Fruit fly (Drosophila melanogaster) whole organism, embryonic: ENCODE results near the gene dlp.

ENCODE experiments used
- Atf3 ChIP-seq: fragments of 200-800 bp; sonication (Bioruptor generic); optimal IDR thresholded peaks from 3 replicates; lab custom pipeline; 2016; ENCODE audit warnings: missing biosample characterization, missing genetic modification characterization
- Blimp-1 ChIP-seq: fragments of 200-800 bp; sonication (Bioruptor generic); optimal IDR thresholded peaks from 3 replicates; lab custom pipeline; 2018; ENCODE audit warnings: missing biosample characterization, missing genetic modification characterization, mild to moderate bottlenecking, moderate library complexity, missing genetic modification reagents
- CG10959 ChIP-seq: fragments of 200-800 bp; sonication (Bioruptor generic); IDR thresholded peaks from 2 replicates; pipeline ENCODE4 v1.3.6; 2022; ENCODE audit warnings: missing biosample characterization, missing genetic modification characterization
- CG11398 ChIP-seq: fragments of 200-800 bp; sonication (Bioruptor generic); optimal IDR thresholded peaks from 2 replicates; lab custom pipeline; 2016; ENCODE audit warnings: missing biosample characterization, missing genetic modification characterization
- CG12071 ChIP-seq: fragments of 200-800 bp; sonication (Bioruptor generic); optimal IDR thresholded peaks from 3 replicates; lab custom pipeline; 2018; ENCODE audit warnings: missing biosample characterization, mild to moderate bottlenecking, missing genetic modification characterization
- CG12104 ChIP-seq: fragments of 200-800 bp; sonication (Bioruptor generic); optimal IDR thresholded peaks from 3 replicates; lab custom pipeline; 2016; ENCODE audit warnings: missing biosample characterization, missing genetic modification characterization
- CG12219 ChIP-seq: fragments of 200-800 bp; sonication (Bioruptor generic); optimal IDR thresholded peaks from 3 replicates; lab custom pipeline; 2018; ENCODE audit warnings: missing biosample characterization, mild to moderate bottlenecking, missing genetic modification characterization
- CG13775 ChIP-seq: fragments of 200-800 bp; sonication (Bioruptor generic); optimal IDR thresholded peaks from 3 replicates; lab custom pipeline; 2017; ENCODE audit warnings: missing biosample characterization, mild to moderate bottlenecking, missing genetic modification characterization
- CG16813 ChIP-seq: fragments of 200-800 bp; sonication (Bioruptor generic); IDR thresholded peaks from 3 replicates; pipeline ENCODE4 v1.3.6; 2022; ENCODE audit warnings: missing biosample characterization, missing genetic modification characterization; ENCODE audit not compliant: partially characterized antibody
- CG16863 ChIP-seq: fragments of 200-800 bp; sonication (Bioruptor generic); optimal IDR thresholded peaks from 3 replicates; lab custom pipeline; 2016; ENCODE audit warnings: missing biosample characterization, missing genetic modification characterization
- CG17568 ChIP-seq: fragments of 200-800 bp; sonication (Bioruptor generic); optimal IDR thresholded peaks from 2 replicates; lab custom pipeline; 2018; ENCODE audit warnings: missing biosample characterization, mild to moderate bottlenecking, missing genetic modification characterization, moderate library complexity
- CG1792 ChIP-seq: fragments of 200-800 bp; sonication (Bioruptor generic); optimal IDR thresholded peaks from 2 replicates; lab custom pipeline; 2016; ENCODE audit warnings: missing biosample characterization, missing genetic modification characterization
- CG2875 ChIP-seq: fragments of 200-800 bp; sonication (Bioruptor generic); optimal IDR thresholded peaks from 2 replicates; lab custom pipeline; 2017; ENCODE audit warnings: missing biosample characterization, mild to moderate bottlenecking, missing genetic modification characterization, missing genetic modification reagents
- CG30020 ChIP-seq: fragments of 200-800 bp; optimal IDR thresholded peaks from 2 replicates; lab custom pipeline; 2019; ENCODE audit warnings: missing biosample characterization, mild to moderate bottlenecking, missing genetic modification characterization, moderate library complexity
- CG30431 ChIP-seq: fragments of 200-800 bp; sonication (Bioruptor generic); optimal IDR thresholded peaks from 2 replicates; lab custom pipeline; 2017; ENCODE audit warnings: missing biosample characterization, missing genetic modification characterization
- CG3281 ChIP-seq: fragments of 200-800 bp; sonication (Bioruptor generic); optimal IDR thresholded peaks from 3 replicates; lab custom pipeline; 2017; ENCODE audit warnings: missing biosample characterization, mild to moderate bottlenecking, missing genetic modification characterization
- CG4360 ChIP-seq: fragments of 200-800 bp; sonication (Bioruptor generic); IDR thresholded peaks from 2 replicates; pipeline ENCODE4 v1.3.6; 2022; ENCODE audit warnings: missing biosample characterization, missing genetic modification characterization
- CG6654 ChIP-seq: fragments of 200-800 bp; sonication (Bioruptor generic); optimal IDR thresholded peaks from 2 replicates; lab custom pipeline; 2017; ENCODE audit warnings: missing biosample characterization, mild to moderate bottlenecking, missing genetic modification characterization
- CG8290 ChIP-seq, 3 experiments: fragments of 200-800 bp; sonication (Bioruptor generic); optimal IDR thresholded peaks; 2 replicates each; lab custom pipeline; 2016 to 2019; ENCODE audit warnings: missing biosample characterization in 3 of 3, missing genetic modification characterization in 3 of 3, mild to moderate bottlenecking in 2 of 3, moderate library complexity in 1 of 3
- CG9797 ChIP-seq: fragments of 200-800 bp; sonication (Bioruptor generic); optimal IDR thresholded peaks from 3 replicates; lab custom pipeline; 2018; ENCODE audit warnings: missing biosample characterization, mild to moderate bottlenecking, missing genetic modification characterization
- CG9932 ChIP-seq: fragments of 200-800 bp; sonication (Bioruptor generic); IDR thresholded peaks from 2 replicates; pipeline ENCODE4 v1.3.6; 2022; ENCODE audit warnings: missing biosample characterization, missing genetic modification characterization
- CHES-1-like ChIP-seq: fragments of 200-800 bp; sonication (Bioruptor generic); optimal IDR thresholded peaks from 2 replicates; lab custom pipeline; 2016; ENCODE audit warnings: missing biosample characterization, missing genetic modification characterization
- Camta ChIP-seq: fragments of 200-800 bp; sonication (Bioruptor generic); optimal IDR thresholded peaks from 2 replicates; lab custom pipeline; 2016; ENCODE audit warnings: missing biosample characterization, missing genetic modification characterization
- Eip74EF ChIP-seq, 2 experiments: fragments of 200-800 bp in 1 of 2; fragments of >200 bp in 1 of 2; sonication (Bioruptor generic) in 1 of 2; optimal IDR thresholded peaks; 2 replicates each; lab custom pipeline; 2017 to 2019; ENCODE audit warnings: missing biosample characterization in 2 of 2, missing genetic modification characterization in 2 of 2, mild to moderate bottlenecking in 1 of 2, moderate library complexity in 1 of 2
- GATAe ChIP-seq: fragments of 200-800 bp; sonication (Bioruptor generic); conservative IDR thresholded peaks from 2 replicates; pipeline ENCODE4 v1.3.6; 2022; ENCODE audit warnings: missing biosample characterization, missing genetic modification characterization
- Gug ChIP-seq: fragments of 200-800 bp; sonication (Bioruptor generic); IDR thresholded peaks from 4 replicates; pipeline ENCODE4 v1.3.6; 2022; ENCODE audit warnings: missing biosample characterization, missing genetic modification characterization
- H2.0 ChIP-seq: fragments of 200-800 bp; sonication (Bioruptor generic); IDR thresholded peaks from 2 replicates; pipeline ENCODE4 v1.3.6; 2022; ENCODE audit warnings: missing biosample characterization, missing genetic modification characterization
- Hey ChIP-seq: fragments of 200-800 bp; sonication (Bioruptor generic); optimal IDR thresholded peaks from 3 replicates; lab custom pipeline; 2018; ENCODE audit warnings: missing biosample characterization, mild to moderate bottlenecking, missing genetic modification characterization
- Lim3 ChIP-seq: fragments of 200-800 bp; sonication (Bioruptor generic); IDR thresholded peaks from 2 replicates; pipeline ENCODE4 v1.3.6; 2022; ENCODE audit warnings: missing biosample characterization, missing genetic modification characterization
- Mrtf ChIP-seq: fragments of 200-800 bp; sonication (Bioruptor generic); IDR thresholded peaks from 3 replicates; pipeline ENCODE4 v1.3.6; 2022; ENCODE audit warnings: missing biosample characterization, missing genetic modification characterization
- Sry-δ ChIP-seq: fragments of 200-800 bp; sonication (Bioruptor generic); optimal IDR thresholded peaks from 2 replicates; lab custom pipeline; 2016; ENCODE audit warnings: missing biosample characterization, missing genetic modification characterization
- Xrp1 ChIP-seq: fragments of 200-800 bp; sonication (Bioruptor generic); IDR thresholded peaks from 2 replicates; pipeline ENCODE4 v1.3.6; 2022; ENCODE audit warnings: missing biosample characterization, missing genetic modification characterization
- bowl ChIP-seq: fragments of 200-800 bp; sonication (Bioruptor generic); IDR thresholded peaks from 2 replicates; pipeline ENCODE4 v1.3.6; 2022; ENCODE audit warnings: missing biosample characterization, missing genetic modification characterization
- chn ChIP-seq: fragments of 200-800 bp; sonication (Bioruptor generic); optimal IDR thresholded peaks from 2 replicates; lab custom pipeline; 2016; ENCODE audit warnings: missing biosample characterization, missing genetic modification characterization
- ci ChIP-seq: fragments of 200-800 bp; sonication (Bioruptor generic); IDR thresholded peaks from 3 replicates; pipeline ENCODE4 v1.3.6; 2022; ENCODE audit warnings: missing biosample characterization, missing genetic modification characterization
- dan ChIP-seq: fragments of 200-800 bp; sonication (Bioruptor generic); IDR thresholded peaks from 2 replicates; pipeline ENCODE4 v1.3.6; 2022; ENCODE audit warnings: missing biosample characterization, missing genetic modification characterization
- dmrt99B ChIP-seq: fragments of 200-800 bp; sonication (Bioruptor generic); optimal IDR thresholded peaks from 2 replicates; lab custom pipeline; 2018; ENCODE audit warnings: missing biosample characterization, mild to moderate bottlenecking, missing genetic modification characterization, moderate library complexity
- exex ChIP-seq: fragments of 200-800 bp; sonication (Bioruptor generic); optimal IDR thresholded peaks from 4 replicates; lab custom pipeline; 2018; ENCODE audit warnings: missing biosample characterization, mild to moderate bottlenecking, missing genetic modification characterization, moderate library complexity
- fd102C ChIP-seq: fragments of 200-800 bp; sonication (Bioruptor generic); optimal IDR thresholded peaks from 2 replicates; lab custom pipeline; 2018; ENCODE audit warnings: missing biosample characterization, mild to moderate bottlenecking, missing genetic modification characterization, moderate library complexity
- gcm2 ChIP-seq: fragments of 200-800 bp; sonication (Bioruptor generic); optimal IDR thresholded peaks from 2 replicates; lab custom pipeline; 2016; ENCODE audit warnings: missing biosample characterization, missing genetic modification characterization
- jing ChIP-seq: fragments of 200-800 bp; sonication (Bioruptor generic); optimal IDR thresholded peaks from 2 replicates; lab custom pipeline; 2018; ENCODE audit warnings: missing biosample characterization, mild to moderate bottlenecking, missing genetic modification characterization
- lab ChIP-seq: fragments of 200-800 bp; sonication (Bioruptor generic); optimal IDR thresholded peaks from 3 replicates; lab custom pipeline; 2017; ENCODE audit warnings: missing biosample characterization, missing genetic modification characterization, mild to moderate bottlenecking, moderate library complexity, missing genetic modification reagents
- mirr ChIP-seq: fragments of 200-800 bp; sonication (Bioruptor generic); optimal IDR thresholded peaks from 3 replicates; lab custom pipeline; 2018; ENCODE audit warnings: missing biosample characterization, mild to moderate bottlenecking, missing genetic modification characterization
- onecut ChIP-seq: fragments of 200-800 bp; sonication (Bioruptor generic); IDR thresholded peaks from 2 replicates; pipeline ENCODE4 v1.3.6; 2022; ENCODE audit warnings: missing biosample characterization, missing genetic modification characterization
- pb ChIP-seq: fragments of 200-800 bp; sonication (Bioruptor generic); optimal IDR thresholded peaks from 3 replicates; lab custom pipeline; 2016; ENCODE audit warnings: missing biosample characterization, missing genetic modification characterization
- shn ChIP-seq: fragments of 200-800 bp; sonication (Bioruptor generic); optimal IDR thresholded peaks from 3 replicates; lab custom pipeline; 2016; ENCODE audit warnings: missing biosample characterization, missing genetic modification characterization
- so ChIP-seq: fragments of 200-800 bp; sonication (Bioruptor generic); IDR thresholded peaks from 3 replicates; pipeline ENCODE4 v1.3.6; 2022; ENCODE audit warnings: missing biosample characterization, missing genetic modification characterization
- tap ChIP-seq: fragments of 200-800 bp; optimal IDR thresholded peaks from 3 replicates; lab custom pipeline; 2019; ENCODE audit warnings: missing biosample characterization, mild to moderate bottlenecking, missing genetic modification characterization, moderate library complexity
- vfl ChIP-seq: fragments of 200-800 bp; sonication (Bioruptor generic); optimal IDR thresholded peaks from 2 replicates; lab custom pipeline; 2016; ENCODE audit warnings: missing biosample characterization, missing genetic modification characterization

The dlp gene

dm6 chr3L:14631964-14632758, at the start of gene dlp, which contains the start of gene RecQ5 (continued):
- TF ChIP-seq Xrp1 (GFP tag; lab: Robert Waterston, UW): peak; percentile 67
- no peak for TF ChIP-seq Lim3 (GFP tag; lab: Robert Waterston, UW)
- TF ChIP-seq jing (GFP tag; lab: Kevin White, UChicago): peak; percentile 26
- TF ChIP-seq CG9932 (GFP tag; lab: Robert Waterston, UW): peak; percentile 94
- peak; percentile 7 for TF ChIP-seq CG2875 (GFP tag; lab: Kevin White, UChicago)
- TF ChIP-seq pb (GFP tag; lab: Kevin White, UChicago): no peak
- no peak for TF ChIP-seq CG11398 (GFP tag; lab: Kevin White, UChicago)
- TF ChIP-seq GATAe (GFP tag; lab: Robert Waterston, UW): no peak
- peak; percentile 91 for TF ChIP-seq CG8290 (GFP tag; optimal IDR thresholded peaks at IDR 0.05; lab: Kevin White, UChicago)
- TF ChIP-seq CG8290 (tag; optimal IDR thresholded peaks at IDR 0.05; lab: Kevin White, UChicago): peak; percentile 46 to 88
- TF ChIP-seq chn: peak; percentile 67
- TF ChIP-seq CG30020 (tag; lab: Kevin White, UChicago): peak; percentile 75
- TF ChIP-seq mirr (GFP tag; lab: Kevin White, UChicago): peak; percentile 50
- TF ChIP-seq bowl (GFP tag; lab: Robert Waterston, UW): no peak
- TF ChIP-seq Camta (GFP tag; lab: Kevin White, UChicago): peak; percentile 52
- TF ChIP-seq CG10959 (GFP tag; lab: Robert Waterston, UW): peak; percentile 56
- peak; percentile 74 for TF ChIP-seq vfl (GFP tag; lab: Kevin White, UChicago)
- TF ChIP-seq CG12104 (GFP tag; lab: Kevin White, UChicago): peak; percentile 74
- TF ChIP-seq CG4360 (GFP tag; lab: Robert Waterston, UW): no peak
- peak; percentile 63 for TF ChIP-seq CG3281 (GFP tag; lab: Kevin White, UChicago)
- peak; percentile 46 for TF ChIP-seq onecut (GFP tag; lab: Robert Waterston, UW)
- TF ChIP-seq shn (GFP tag; lab: Kevin White, UChicago): peak; percentile 10
- no peak for TF ChIP-seq dan (GFP tag; lab: Robert Waterston, UW)
- peak; percentile 32 for TF ChIP-seq CG12219 (GFP tag; lab: Kevin White, UChicago)
- peak; percentile 67 for TF ChIP-seq CG16863 (GFP tag; lab: Kevin White, UChicago)
- TF ChIP-seq CG17568: peak; percentile 18
- TF ChIP-seq dmrt99B: peak; percentile 79
- TF ChIP-seq Atf3 (GFP tag; lab: Kevin White, UChicago): no peak
- TF ChIP-seq exex (tag; lab: Kevin White, UChicago): peak; percentile 36
- TF ChIP-seq fd102C: no peak
- peak; percentile 69 for TF ChIP-seq H2.0
- peak; percentile 48 for TF ChIP-seq CG12071 (GFP tag; lab: Kevin White, UChicago)
- TF ChIP-seq Eip74EF (GFP tag; optimal IDR thresholded peaks at IDR 0.05; lab: Kevin White, UChicago): peak in 1 of 2 experiments; percentile 59
- peak; percentile 20; the same call in 2 of the 4 replicates for TF ChIP-seq Gug
- TF ChIP-seq gcm2 (GFP tag; lab: Kevin White, UChicago): no peak
- TF ChIP-seq CG16813: peak; percentile 89
- TF ChIP-seq Hey: peak; percentile 41
- peak; percentile 55 for TF ChIP-seq CHES-1-like (GFP tag; lab: Kevin White, UChicago)
- peak; percentile 69 for TF ChIP-seq Blimp-1 (GFP tag; lab: Kevin White, UChicago)
- TF ChIP-seq Sry-δ (GFP tag; lab: Kevin White, UChicago): peak; percentile 89
- peak; percentile 45; the same call in 1 of the 3 replicates for TF ChIP-seq so (GFP tag; lab: Robert Waterston, UW)
- peak; percentile 85 for TF ChIP-seq ci (GFP tag; lab: Robert Waterston, UW)
- TF ChIP-seq tap (tag; lab: Kevin White, UChicago): peak; percentile 60
- TF ChIP-seq CG6654 (GFP tag; lab: Kevin White, UChicago): peak; percentile 10
- peak; percentile 82 for TF ChIP-seq lab (GFP tag; lab: Kevin White, UChicago)
- peak; percentile 50 for TF ChIP-seq CG1792
- TF ChIP-seq Mrtf: no peak
- TF ChIP-seq CG13775: peak; percentile 89
- TF ChIP-seq CG9797: peak; percentile 17
- TF ChIP-seq CG30431 (GFP tag; lab: Kevin White, UChicago): peak; percentile 10
